Worm (Caenorhabditis elegans): ENCODE results near the gene srx-88.

srx-88 gene

DNA sequence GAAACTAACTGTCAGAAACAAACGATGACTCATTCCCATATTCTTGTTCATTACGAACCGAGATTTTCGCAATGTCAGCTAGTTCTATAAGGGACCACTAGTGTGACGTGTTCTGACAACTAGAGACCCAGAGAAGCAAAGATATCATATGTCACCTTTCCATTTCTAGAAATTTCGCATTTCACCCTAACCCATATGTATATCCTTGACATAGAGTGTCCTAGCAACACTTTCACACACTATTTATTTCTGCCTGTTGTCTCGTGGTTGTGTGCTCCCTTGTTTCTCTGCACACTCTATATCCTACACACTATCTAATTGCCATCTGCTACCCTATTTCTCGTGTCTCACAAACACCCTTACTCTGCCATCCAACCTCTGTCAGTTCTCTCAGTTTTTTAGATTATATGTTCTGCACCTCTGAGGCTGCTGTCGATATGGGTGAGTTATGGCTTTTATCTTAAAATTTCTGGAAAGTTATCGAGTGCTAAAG lies 34.4 kb upstream of the srx-88 start, which contains the start of the genes F38B7.17 and F38B7.3 (continued):
- TF ChIP-seq nhr-25 (tag; optimal IDR thresholded peaks at IDR 0.05) (peak; percentile 89), nfya-1 (tag; optimal IDR thresholded peaks at IDR 0.05; ENCODE audit: insufficient read depth) (peak; percentile 68), daf-12 (tag; optimal IDR thresholded peaks at IDR 0.05) (no peak), pha-4 (tag; optimal IDR thresholded peaks at IDR 0.05) (peak; percentile 82), nhr-237 (tag; optimal IDR thresholded peaks at IDR 0.05) (no peak), pqm-1 (tag; optimal IDR thresholded peaks at IDR 0.05) (peak; percentile 34), sea-2 (GFP tag; optimal IDR thresholded peaks at IDR 0.05) (no peak), nhr-67 (tag; optimal IDR thresholded peaks at IDR 0.05) (no peak), mdl-1 (tag; optimal IDR thresholded peaks at IDR 0.05) (peak; percentile 75), elt-3 (tag; optimal IDR thresholded peaks at IDR 0.05) (no peak), nhr-11 (tag; optimal IDR thresholded peaks at IDR 0.05) (no peak), zag-1 (tag; optimal IDR thresholded peaks at IDR 0.05) (no peak), R02D3.7 (tag; optimal IDR thresholded peaks at IDR 0.05) (no peak), hmg-11 (tag; optimal IDR thresholded peaks at IDR 0.05) (no peak), ceh-82 (tag; optimal IDR thresholded peaks at IDR 0.05) (no peak), jun-1 (tag; optimal IDR thresholded peaks at IDR 0.05) (no peak), aly-2 (tag; optimal IDR thresholded peaks at IDR 0.05) (no peak), ceh-9 (tag; optimal IDR thresholded peaks at IDR 0.05) (no peak), egl-27 (tag; optimal IDR thresholded peaks at IDR 0.05) (no peak), lin-15B (tag; optimal IDR thresholded peaks at IDR 0.05) (no peak)

DNA sequence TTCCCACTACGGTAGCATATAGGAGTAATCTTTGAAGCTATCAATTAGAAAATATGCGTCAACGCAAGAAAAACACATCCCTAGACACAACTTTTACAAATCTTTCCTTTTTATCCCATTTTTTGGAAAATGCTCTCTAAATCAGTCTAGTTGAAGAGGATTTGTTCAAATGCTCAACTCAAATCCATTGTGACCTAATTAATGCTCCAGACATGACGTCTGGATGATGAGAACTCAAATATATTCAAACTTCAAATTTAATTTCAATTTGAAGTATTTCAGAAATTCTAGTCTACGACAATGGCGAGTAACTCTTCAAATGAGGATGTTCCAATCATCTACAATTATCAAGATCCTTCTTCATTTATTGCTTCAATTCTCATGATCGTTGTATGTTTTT lies 30.9 kb upstream of the srx-88 start, which contains the start of gene srx-85:
Gene srx-85, plus strand, starts transcription at position 301 of the 400 bp plus-strand sequence.
- TF ChIP-seq mdl-1 (tag; optimal IDR thresholded peaks at IDR 0.05) (no peak), elt-2 (tag; optimal IDR thresholded peaks at IDR 0.05) (no peak), ceh-9 (tag; optimal IDR thresholded peaks at IDR 0.05) (no peak), aly-2 (tag; optimal IDR thresholded peaks at IDR 0.05) (no peak), nhr-77 (tag; optimal IDR thresholded peaks at IDR 0.05) (no peak), elt-3 (tag; optimal IDR thresholded peaks at IDR 0.05) (no peak), nhr-25 (tag; optimal IDR thresholded peaks at IDR 0.05) (no peak), mml-1 (tag; optimal IDR thresholded peaks at IDR 0.05) (no peak), skn-1 (tag; optimal IDR thresholded peaks at IDR 0.05) (no peak), jun-1 (tag; optimal IDR thresholded peaks at IDR 0.05) (no peak)

DNA sequence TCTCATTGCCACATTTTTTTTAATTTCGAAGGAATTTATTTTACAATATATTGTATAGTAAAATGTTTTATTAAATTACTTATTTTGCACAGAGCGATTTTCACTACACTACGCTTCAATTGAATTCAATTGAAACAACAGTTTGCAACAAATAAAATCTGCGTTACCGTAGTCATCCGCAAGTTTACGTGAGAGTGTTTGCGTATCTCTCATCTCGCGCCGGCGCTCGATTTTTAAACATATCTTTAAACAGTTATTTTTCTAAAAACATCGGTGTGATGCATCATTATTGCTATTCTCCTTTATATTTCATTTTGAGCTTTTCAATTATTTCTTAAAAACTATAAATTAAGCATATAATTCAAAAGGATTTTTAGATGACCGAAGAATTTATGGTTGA lies 29.1 kb upstream of the srx-88 start, which contains the start of gene duo-1:
Gene duo-1, plus strand, starts transcription at position 371 of the 400 bp plus-strand sequence.
- TF ChIP-seq aly-2 (tag; optimal IDR thresholded peaks at IDR 0.05): no peak
- no peak for TF ChIP-seq nhr-28 (tag; optimal IDR thresholded peaks at IDR 0.05)
- TF ChIP-seq pqm-1 (tag; optimal IDR thresholded peaks at IDR 0.05): no peak
- no peak for TF ChIP-seq eor-1 (tag; optimal IDR thresholded peaks at IDR 0.05)
- no peak for TF ChIP-seq nhr-11 (tag; optimal IDR thresholded peaks at IDR 0.05)

DNA sequence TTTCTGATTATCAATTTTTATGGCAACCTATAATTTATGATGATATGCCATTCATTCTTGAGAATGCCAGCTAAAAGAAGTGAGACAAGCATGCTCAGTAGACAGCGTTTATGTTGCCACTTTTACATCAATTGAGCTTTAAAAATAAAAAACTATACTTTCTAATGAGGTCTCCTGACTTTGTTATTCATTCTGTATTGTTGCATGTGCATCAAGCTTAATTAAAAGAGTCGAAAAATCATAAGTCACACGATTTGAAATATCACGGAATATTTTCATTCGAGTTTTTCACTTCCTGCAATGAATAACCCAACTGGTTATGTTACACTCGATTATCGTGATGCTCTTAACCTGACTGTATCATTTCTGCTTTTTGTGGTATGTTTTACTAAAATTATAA lies 20.7 kb upstream of the srx-88 start, which contains the start of gene srx-86:
Gene srx-86, plus strand, starts transcription at position 301 of the 400 bp plus-strand sequence.
- TF ChIP-seq hmg-11 (tag; optimal IDR thresholded peaks at IDR 0.05) (no peak), unc-39 (tag; optimal IDR thresholded peaks at IDR 0.05) (no peak), fkh-2 (tag; optimal IDR thresholded peaks at IDR 0.05) (no peak), aly-2 (tag; optimal IDR thresholded peaks at IDR 0.05) (no peak), ceh-9 (tag; optimal IDR thresholded peaks at IDR 0.05) (no peak), mdl-1 (tag; optimal IDR thresholded peaks at IDR 0.05) (no peak), elt-3 (tag; optimal IDR thresholded peaks at IDR 0.05) (no peak), nhr-23 (tag; optimal IDR thresholded peaks at IDR 0.05) (no peak), ceh-82 (tag; optimal IDR thresholded peaks at IDR 0.05) (no peak), sea-2 (GFP tag; optimal IDR thresholded peaks at IDR 0.05) (no peak), ztf-11 (tag; optimal IDR thresholded peaks at IDR 0.05) (no peak), snpc-4 (tag; optimal IDR thresholded peaks at IDR 0.05) (no peak), nhr-11 (tag; optimal IDR thresholded peaks at IDR 0.05) (no peak)

DNA sequence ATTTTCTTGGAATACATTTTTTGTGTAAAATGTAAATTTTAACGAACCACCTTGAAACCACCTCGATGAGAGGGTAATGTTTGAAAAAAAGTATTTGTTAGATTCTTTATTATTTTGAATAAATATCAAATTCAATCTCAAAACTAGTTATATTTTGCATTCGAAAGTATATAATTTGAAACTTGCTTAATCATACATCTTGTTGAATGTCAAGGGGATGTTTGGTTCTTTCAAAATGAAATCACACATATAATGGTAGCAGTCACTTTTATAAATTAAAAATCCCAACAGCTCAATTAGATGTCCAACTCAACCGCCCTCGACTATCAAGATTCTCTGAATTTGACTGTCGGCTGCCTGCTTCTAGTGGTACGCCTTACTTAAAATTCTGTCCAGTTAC lies 18.7 kb upstream of the srx-88 start, which contains the start of gene srx-87:
Gene srx-87, plus strand, starts transcription at position 301 of the 400 bp plus-strand sequence.
- TF ChIP-seq unc-62 (GFP tag; optimal IDR thresholded peaks at IDR 0.05) (no peak), nhr-12 (tag; optimal IDR thresholded peaks at IDR 0.05) (no peak), lin-39 (tag; optimal IDR thresholded peaks at IDR 0.05) (no peak), nhr-25 (tag; optimal IDR thresholded peaks at IDR 0.05) (no peak), eor-1 (tag; optimal IDR thresholded peaks at IDR 0.05) (no peak), aly-2 (tag; optimal IDR thresholded peaks at IDR 0.05) (no peak), ztf-4 (tag; optimal IDR thresholded peaks at IDR 0.05) (no peak), pha-4 (tag; optimal IDR thresholded peaks at IDR 0.05) (no peak), sea-2 (GFP tag; optimal IDR thresholded peaks at IDR 0.05) (no peak), nhr-23 (tag; optimal IDR thresholded peaks at IDR 0.05) (no peak), nhr-28 (tag; optimal IDR thresholded peaks at IDR 0.05) (no peak), mdl-1 (tag; optimal IDR thresholded peaks at IDR 0.05) (no peak), elt-3 (tag; optimal IDR thresholded peaks at IDR 0.05) (no peak), nhr-43 (tag; optimal IDR thresholded peaks at IDR 0.05; ENCODE audit: poor library complexity, severe bottlenecking) (no peak), snpc-4 (tag; optimal IDR thresholded peaks at IDR 0.05) (no peak), pqm-1 (tag; optimal IDR thresholded peaks at IDR 0.05) (no peak), nhr-11 (tag; optimal IDR thresholded peaks at IDR 0.05) (no peak)
